Fruit fly (Drosophila melanogaster): Measurements from ENCODE around the gene PolI.

Gene PolI

dm6 chr3R:8264302-8265080 is 31.2 kb downstream of the PolI start, which contains the start of the genes RPA1 and Mcm2 (continued):
- TF ChIP-seq CG7556 (GFP tag; optimal IDR thresholded peaks at IDR 0.05) (peak; percentile 75), pho (GFP tag; optimal IDR thresholded peaks at IDR 0.05) (peak; percentile 68), CG12659 (GFP tag; optimal IDR thresholded peaks at IDR 0.05) (peak; percentile 88), Antp (GFP tag; optimal IDR thresholded peaks at IDR 0.05) (peak; percentile 58), CG16815 (GFP tag; optimal IDR thresholded peaks at IDR 0.05) (peak; percentile 89), inv (GFP tag; IDR thresholded peaks at IDR 0.05; ENCODE audit: partially characterized antibody) (no peak), CG4328 (GFP tag; optimal IDR thresholded peaks at IDR 0.05) (peak; percentile 83), Rx (GFP tag; IDR thresholded peaks at IDR 0.05) (peak; percentile 48; the same call in 1 of the 2 replicates), nmo (GFP tag; optimal IDR thresholded peaks at IDR 0.05) (peak; percentile 87), tio (GFP tag; optimal IDR thresholded peaks at IDR 0.05) (peak; percentile 86), CG2199 (GFP tag; IDR thresholded peaks at IDR 0.05) (0 out of 3 replicates have a peak, but pooled peaks have one; percentile 32), CG14710 (tag; optimal IDR thresholded peaks at IDR 0.05) (peak; percentile 82), danr (GFP tag; IDR thresholded peaks at IDR 0.05) (no peak; the same call in 1 of the 2 replicates), TFAM (GFP tag; optimal IDR thresholded peaks at IDR 0.05) (no peak), kah (GFP tag; optimal IDR thresholded peaks at IDR 0.05) (peak; percentile 10), CG9817 (tag; optimal IDR thresholded peaks at IDR 0.05) (peak; percentile 80), pnt (GFP tag; optimal IDR thresholded peaks at IDR 0.05) (peak; percentile 45), CG10274 (GFP tag; optimal IDR thresholded peaks at IDR 0.05) (peak; percentile 6), tin (GFP tag; optimal IDR thresholded peaks at IDR 0.05) (peak; percentile 81), ab (GFP tag; optimal IDR thresholded peaks at IDR 0.05) (no peak), Drgx (GFP tag; IDR thresholded peaks at IDR 0.05) (peak; percentile 72), row (GFP tag; IDR thresholded peaks at IDR 0.05) (peak; percentile 93), ci (GFP tag; IDR thresholded peaks at IDR 0.05) (peak; percentile 69), D19B (GFP tag; optimal IDR thresholded peaks at IDR 0.05) (peak; percentile 67), grau (tag; optimal IDR thresholded peaks at IDR 0.05) (peak; percentile 98), CG4360 (GFP tag; IDR thresholded peaks at IDR 0.05) (peak; percentile 14; the same call in 1 of the 2 replicates), CG10565 (GFP tag; optimal IDR thresholded peaks at IDR 0.05) (no peak), CG11085 (GFP tag; IDR thresholded peaks at IDR 0.05) (peak; percentile 73), CG8765 (GFP tag; IDR thresholded peaks at IDR 0.05) (peak; percentile 43; the same call in 1 of the 2 replicates), Bgb (GFP tag; IDR thresholded peaks at IDR 0.05; ENCODE audit: partially characterized antibody) (peak; percentile 36; the same call in 1 of the 2 replicates), lilli (GFP tag; optimal IDR thresholded peaks at IDR 0.05) (peak; percentile 72), bigmax (GFP tag; optimal IDR thresholded peaks at IDR 0.05) (no peak), Fer2 (tag; optimal IDR thresholded peaks at IDR 0.05) (peak; percentile 58), bowl (GFP tag; IDR thresholded peaks at IDR 0.05) (no peak), jigr1 (GFP tag; IDR thresholded peaks at IDR 0.05) (0 out of 3 replicates have a peak, but pooled peaks have one; percentile 51), Six4 (GFP tag; optimal IDR thresholded peaks at IDR 0.05) (peak; percentile 66), twi (tag; optimal IDR thresholded peaks at IDR 0.05) (peak; percentile 72), ara (GFP tag; IDR thresholded peaks at IDR 0.05) (peak; percentile 56), CG12236 (GFP tag; optimal IDR thresholded peaks at IDR 0.05) (no peak), tup (GFP tag; optimal IDR thresholded peaks at IDR 0.05) (peak; percentile 33), CG3281 (GFP tag; optimal IDR thresholded peaks at IDR 0.05) (peak; percentile 76), esg (GFP tag; conservative IDR thresholded peaks at IDR 0.05) (peak; percentile 82), HLHmδ (GFP tag; optimal IDR thresholded peaks at IDR 0.05) (peak; percentile 43), Dip3 (GFP tag; optimal IDR thresholded peaks at IDR 0.05) (peak; percentile 78), CG15514 (GFP tag; optimal IDR thresholded peaks at IDR 0.05) (peak; percentile 98), Lhr (GFP tag; optimal IDR thresholded peaks at IDR 0.05) (peak; percentile 19), H2.0 (GFP tag; IDR thresholded peaks at IDR 0.05) (peak; percentile 59), Blimp-1 (GFP tag; optimal IDR thresholded peaks at IDR 0.05) (peak; percentile 50), CG4424 (GFP tag; optimal IDR thresholded peaks at IDR 0.05) (peak; percentile 84)
